Worm (Caenorhabditis elegans) whole organism, young adult: ENCODE data around the gene pab-2.

ENCODE experiments used
- F10E7.11 ChIP-seq: sonication (generic microtip); optimal IDR thresholded peaks from 2 replicates; lab custom pipeline; 2017; ENCODE audit warnings: mild to moderate bottlenecking, missing genetic modification characterization, moderate library complexity, missing compliant biosample characterization
- F22D6.2 ChIP-seq: sonication (generic microtip); optimal IDR thresholded peaks from 2 replicates; lab custom pipeline; 2016; ENCODE audit warnings: mild to moderate bottlenecking, missing genetic modification characterization, missing compliant biosample characterization
- K12H6.12 ChIP-seq: fragments of 200-800 bp; sonication (Bioruptor generic); optimal IDR thresholded peaks from 2 replicates; lab custom pipeline; 2018; ENCODE audit warnings: mild to moderate bottlenecking, missing genetic modification characterization, missing compliant biosample characterization
- Y67H2A.10 ChIP-seq: fragments of 200-800 bp; sonication (Bioruptor generic); conservative IDR thresholded peaks from 2 replicates; pipeline ENCODE4 v1.3.6; 2022; ENCODE audit warnings: missing genetic modification reagents, missing genetic modification characterization, missing compliant biosample characterization
- aptf-3 ChIP-seq: fragments of 200-800 bp; sonication (Bioruptor generic); IDR thresholded peaks from 2 replicates; pipeline ENCODE4 v1.3.6; 2022; ENCODE audit warnings: missing genetic modification characterization, missing compliant biosample characterization
- cebp-1 ChIP-seq, 2 experiments: fragments of 200-800 bp in 1 of 2; sonication (Bioruptor generic) in 1 of 2; sonication (generic microtip) in 1 of 2; IDR thresholded peaks in 1 of 2; optimal IDR thresholded peaks in 1 of 2; 2 replicates each; pipeline versions ENCODE4 v1.3.6 to Lab custom; 2017 to 2022; ENCODE audit warnings: missing compliant biosample characterization in 2 of 2, missing genetic modification characterization in 2 of 2, mild to moderate bottlenecking in 1 of 2, missing genetic modification reagents in 1 of 2, moderate library complexity in 1 of 2
- chd-7 ChIP-seq: sonication (generic microtip); optimal IDR thresholded peaks from 2 replicates; lab custom pipeline; 2016; ENCODE audit warnings: mild to moderate bottlenecking, missing genetic modification characterization, moderate library complexity, missing compliant biosample characterization
- dox-1 ChIP-seq: fragments of 200-800 bp; sonication (Bioruptor generic); IDR thresholded peaks from 2 replicates; pipeline ENCODE4 v1.3.6; 2022; ENCODE audit warnings: missing genetic modification reagents, missing genetic modification characterization, missing compliant biosample characterization
- egl-18 ChIP-seq: fragments of 200-800 bp; sonication (Bioruptor generic); IDR thresholded peaks from 2 replicates; pipeline ENCODE4 v1.3.6; 2022; ENCODE audit warnings: missing genetic modification reagents, missing genetic modification characterization, missing compliant biosample characterization
- egrh-3 ChIP-seq: fragments of 200-800 bp; sonication (Bioruptor generic); IDR thresholded peaks from 2 replicates; pipeline ENCODE4 v1.3.6; 2022; ENCODE audit warnings: missing genetic modification reagents, missing genetic modification characterization, missing compliant biosample characterization
- gei-17 ChIP-seq: fragments of 200-800 bp; sonication (Bioruptor generic); optimal IDR thresholded peaks from 2 replicates; lab custom pipeline; 2018; ENCODE audit warnings: mild to moderate bottlenecking, missing genetic modification characterization, missing compliant biosample characterization
- hmg-1.2 ChIP-seq: fragments of 200-800 bp; sonication (Bioruptor generic); IDR thresholded peaks from 2 replicates; pipeline ENCODE4 v1.3.6; 2022; ENCODE audit warnings: missing genetic modification reagents, missing genetic modification characterization, missing compliant biosample characterization
- lin-40 ChIP-seq: sonication (generic microtip); optimal IDR thresholded peaks from 2 replicates; lab custom pipeline; 2016; ENCODE audit warnings: missing genetic modification characterization, mild to moderate bottlenecking, missing compliant biosample characterization, missing genotype, missing genetic modification reagents
- mcd-1 ChIP-seq: fragments of 200-800 bp; sonication (Bioruptor generic); IDR thresholded peaks from 2 replicates; pipeline ENCODE4 v1.3.6; 2022; ENCODE audit warnings: missing genetic modification reagents, missing genetic modification characterization, missing compliant biosample characterization
- nfyb-1 ChIP-seq: fragments of 200-800 bp; sonication (Bioruptor generic); IDR thresholded peaks from 2 replicates; pipeline ENCODE4 v1.3.6; 2022; ENCODE audit warnings: missing genetic modification reagents, missing genetic modification characterization, missing compliant biosample characterization
- nhr-80 ChIP-seq: sonication (generic microtip); optimal IDR thresholded peaks from 2 replicates; lab custom pipeline; 2016; ENCODE audit warnings: missing genetic modification characterization, missing compliant biosample characterization
- pha-4 ChIP-seq: fragments of 150-350 bp; sonication (generic microtip); optimal IDR thresholded peaks from 2 replicates; lab custom pipeline; 2014; ENCODE audit warnings: missing biosample characterization, missing genetic modification reagents, missing genetic modification characterization
- rec-8 ChIP-seq, 2 experiments: sonication (generic microtip); optimal IDR thresholded peaks; 2 replicates each; lab custom pipeline; 2016; ENCODE audit warnings: mild to moderate bottlenecking in 2 of 2, missing genetic modification characterization in 2 of 2, missing genetic modification reagents in 2 of 2, missing genotype in 2 of 2, missing biosample characterization in 1 of 2, missing compliant biosample characterization in 1 of 2, moderate library complexity in 1 of 2
- snpc-4 ChIP-seq, 5 experiments: fragments of 150-350 bp in 1 of 5; sonication (generic microtip) in 4 of 5; optimal IDR thresholded peaks; 2 replicates each; lab custom pipeline; 2014 to 2018; ENCODE audit warnings: missing genetic modification characterization in 5 of 5, missing biosample characterization in 3 of 5, antibody characterized with exemption in 2 of 5, mild to moderate bottlenecking in 2 of 5, missing compliant biosample characterization in 2 of 5, missing genotype in 2 of 5, moderate library complexity in 2 of 5, missing genetic modification reagents in 1 of 5
- somi-1 ChIP-seq: fragments of 200-800 bp; sonication (Bioruptor generic); optimal IDR thresholded peaks from 2 replicates; lab custom pipeline; 2018; ENCODE audit warnings: mild to moderate bottlenecking, missing genetic modification characterization, missing compliant biosample characterization
- unc-130 ChIP-seq: sonication (generic microtip); optimal IDR thresholded peaks from 2 replicates; lab custom pipeline; 2016; ENCODE audit warnings: missing genetic modification reagents, missing genetic modification characterization, missing compliant biosample characterization
- xnd-1 ChIP-seq: sonication (generic microtip); optimal IDR thresholded peaks from 2 replicates; lab custom pipeline; 2016; ENCODE audit warnings: missing genotype, missing genetic modification reagents, missing genetic modification characterization, missing compliant biosample characterization
- zfh-2 ChIP-seq: fragments of 200-800 bp; sonication (Bioruptor generic); conservative IDR thresholded peaks from 2 replicates; pipeline ENCODE4 v1.3.6; 2022; ENCODE audit warnings: missing genetic modification reagents, missing genetic modification characterization, missing compliant biosample characterization
- ztf-18 ChIP-seq: sonication (generic microtip); optimal IDR thresholded peaks from 2 replicates; lab custom pipeline; 2016; ENCODE audit warnings: missing genotype, mild to moderate bottlenecking, missing genetic modification characterization, missing compliant biosample characterization
- ztf-22 ChIP-seq: fragments of 200-800 bp; sonication (Bioruptor generic); optimal IDR thresholded peaks from 2 replicates; lab custom pipeline; 2018; ENCODE audit warnings: mild to moderate bottlenecking, missing genetic modification characterization, moderate library complexity, missing compliant biosample characterization
- ztf-3 ChIP-seq: fragments of 200-800 bp; sonication (Bioruptor generic); optimal IDR thresholded peaks from 2 replicates; lab custom pipeline; 2018; ENCODE audit warnings: mild to moderate bottlenecking, missing genetic modification characterization, missing compliant biosample characterization

Gene pab-2

DNA sequence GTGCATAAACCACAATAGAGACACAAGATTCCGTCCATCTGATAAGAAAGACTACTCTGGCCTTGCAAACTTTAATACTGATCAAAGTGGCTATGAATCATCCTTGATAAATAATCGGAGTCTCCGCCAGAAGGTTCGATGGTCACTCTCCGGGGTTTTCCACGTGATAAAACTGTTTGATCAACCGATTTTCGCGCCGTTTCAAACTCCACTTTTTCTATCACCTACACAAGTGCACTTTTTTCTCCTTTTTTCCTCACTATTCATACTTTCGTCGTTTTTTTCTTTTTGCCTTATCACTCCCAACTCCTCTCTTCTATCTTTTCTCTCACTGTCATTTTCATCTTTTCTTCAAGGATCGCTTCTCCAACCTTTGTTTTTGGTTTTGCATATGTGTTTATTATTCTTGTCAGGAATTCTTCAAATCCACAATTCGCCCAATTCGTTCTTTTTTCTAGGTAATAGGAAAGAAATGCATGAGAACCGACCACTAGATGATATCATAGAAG lies 1.5 kb upstream of the pab-2 start, which contains the start of gene F18H3.4 (continued):
- peak; percentile 12 for TF ChIP-seq chd-7 (tag; lab: Kevin White, UChicago)
- peak; percentile 66 for TF ChIP-seq pha-4 (tag; lab: Kevin White, UChicago)
- no peak for TF ChIP-seq unc-130 (GFP tag; lab: Kevin White, UChicago)
- TF ChIP-seq lin-40 = peak; percentile 47
- TF ChIP-seq ztf-22 (GFP tag; lab: Kevin White, UChicago) = peak; percentile 80
- TF ChIP-seq Y67H2A.10 (GFP tag; lab: Robert Waterston, UW) = no peak
- peak; percentile 97 for TF ChIP-seq nhr-80 (tag; lab: Kevin White, UChicago)

- TF ChIP-seq cebp-1 (GFP tag; IDR thresholded peaks at IDR 0.05; lab: Robert Waterston, UW) (peak; percentile 92), cebp-1 (tag; optimal IDR thresholded peaks at IDR 0.05; lab: Kevin White, UChicago) (peak; percentile 90), gei-17 (GFP tag; lab: Kevin White, UChicago) (no peak), dox-1 (GFP tag; lab: Robert Waterston, UW) (peak; percentile 33), egrh-3 (GFP tag; lab: Robert Waterston, UW) (no peak), xnd-1 (tag; lab: Kevin White, UChicago) (no peak), nfyb-1 (0 out of 2 replicates have a peak, but pooled peaks have one; percentile 6), chd-7 (tag; lab: Kevin White, UChicago) (peak; percentile 6), zfh-2 (GFP tag; lab: Robert Waterston, UW) (0 out of 2 replicates have a peak, but pooled peaks have one; percentile 38)
These were observed 696 bp downstream of the pab-2 start for ce11 chrX:13526219-13527218.

ce11 chrX:13525094-13525493 lies 2.1 kb downstream of the pab-2 start:
- TF ChIP-seq F22D6.2 (tag; lab: Kevin White, UChicago) (no peak), somi-1 (no peak), aptf-3 (GFP tag; lab: Robert Waterston, UW) (no peak)

DNA sequence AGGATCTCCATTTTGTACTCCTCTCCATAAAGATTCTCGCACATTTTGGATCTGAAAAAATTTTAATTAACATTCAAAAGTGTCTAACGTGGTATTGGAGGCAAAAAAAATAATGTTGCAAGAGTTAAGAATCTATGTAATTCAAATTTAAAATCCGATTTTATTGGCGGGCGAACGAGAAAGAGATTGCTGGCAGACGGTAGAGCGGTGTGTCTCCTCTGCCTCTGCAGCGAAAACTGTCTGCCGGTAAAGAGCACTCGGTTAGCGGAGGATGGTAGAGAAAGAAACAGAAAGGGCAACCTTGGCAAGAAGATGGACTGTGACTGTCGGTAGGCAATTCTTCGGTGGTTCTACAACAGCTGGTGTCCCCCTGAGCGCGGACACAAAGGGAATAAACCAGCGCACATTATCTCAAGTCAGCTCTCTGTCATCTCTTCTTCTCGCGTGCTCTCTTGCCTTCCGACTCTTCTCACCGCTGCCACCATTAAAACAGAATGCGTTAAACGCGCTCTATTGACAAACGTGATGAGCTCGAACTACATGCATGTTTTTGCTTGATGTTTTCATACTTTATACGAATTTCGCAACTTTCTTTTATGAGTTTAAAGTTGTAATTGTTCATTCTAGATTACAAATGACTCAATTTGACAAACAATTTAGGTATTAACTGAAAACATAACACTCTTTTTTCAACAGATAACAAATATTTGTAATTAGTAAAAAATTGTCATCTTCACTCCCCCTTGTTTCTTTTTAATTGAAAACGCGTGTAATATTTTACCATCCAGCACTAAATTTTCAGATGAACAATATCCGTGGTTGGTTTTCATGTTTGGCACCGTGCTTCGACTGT lies 8.1 kb downstream of the pab-2 start, which contains the start of the genes cdk-4 and F18H3.1:
Gene cdk-4, minus strand, starts transcription at position 51 of the 853 bp plus-strand sequence.
Gene F18H3.1, plus strand, starts transcription at position 803 of the 853 bp plus-strand sequence.
- TF ChIP-seq egrh-3 (GFP tag; lab: Robert Waterston, UW) (0 out of 2 replicates have a peak, but pooled peaks have one; percentile 16), snpc-4 (GFP tag; optimal IDR thresholded peaks at IDR 0.05; lab: Kevin White, UChicago) (no peak), snpc-4 (tag; optimal IDR thresholded peaks at IDR 0.05; lab: Kevin White, UChicago) (peak in 1 of 4 experiments; percentile 14), dox-1 (GFP tag; lab: Robert Waterston, UW) (peak; percentile 67), egl-18 (GFP tag; lab: Robert Waterston, UW) (no peak), F10E7.11 (tag; lab: Kevin White, UChicago) (no peak), K12H6.12 (peak; percentile 40), nhr-80 (tag; lab: Kevin White, UChicago) (peak; percentile 55), hmg-1.2 (GFP tag; lab: Robert Waterston, UW) (peak; percentile 53; the same call in 1 of the 2 replicates), cebp-1 (GFP tag; IDR thresholded peaks at IDR 0.05; lab: Robert Waterston, UW) (peak; percentile 61), cebp-1 (tag; optimal IDR thresholded peaks at IDR 0.05; lab: Kevin White, UChicago) (peak; percentile 91), somi-1 (no peak), ztf-18 (no peak), ztf-3 (no peak), mcd-1 (GFP tag; lab: Robert Waterston, UW) (peak; percentile 51), rec-8 (tag; optimal IDR thresholded peaks at IDR 0.05; lab: Kevin White, UChicago) (no peak), zfh-2 (GFP tag; lab: Robert Waterston, UW) (peak; percentile 95)
- TF ChIP-seq, all 124 proteins: peak for 9
